Fruit fly (Drosophila melanogaster) whole organism, embryonic: ENCODE results near the gene Chro.
A peak's percentile ranks its signal among the peaks of the same experiment; 100 is the strongest.

ENCODE experiments used
- Blimp-1 ChIP-seq: fragments of 200-800 bp; sonication (Bioruptor generic); optimal IDR thresholded peaks from 3 replicates; lab custom pipeline; 2018; ENCODE audit warnings: missing biosample characterization, missing genetic modification characterization, mild to moderate bottlenecking, moderate library complexity, missing genetic modification reagents
- CG10462 ChIP-seq: fragments of 200-800 bp; sonication (Bioruptor generic); optimal IDR thresholded peaks from 2 replicates; lab custom pipeline; 2016; ENCODE audit warnings: missing biosample characterization, missing genetic modification characterization
- CG11398 ChIP-seq: fragments of 200-800 bp; sonication (Bioruptor generic); optimal IDR thresholded peaks from 2 replicates; lab custom pipeline; 2016; ENCODE audit warnings: missing biosample characterization, missing genetic modification characterization
- CG11695 ChIP-seq: fragments of 200-800 bp; sonication (Bioruptor generic); IDR thresholded peaks from 3 replicates; pipeline ENCODE4 v1.3.6; 2022; ENCODE audit warnings: missing biosample characterization, missing genetic modification characterization
- CG12744 ChIP-seq: fragments of 200-800 bp; sonication (Bioruptor generic); optimal IDR thresholded peaks from 2 replicates; lab custom pipeline; 2016; ENCODE audit warnings: missing biosample characterization, missing genetic modification characterization
- CG12769 ChIP-seq: fragments of 200-800 bp; sonication (Bioruptor generic); optimal IDR thresholded peaks from 2 replicates; lab custom pipeline; 2019; ENCODE audit warnings: missing biosample characterization, mild to moderate bottlenecking, missing genetic modification characterization, moderate library complexity
- CG13624 ChIP-seq: fragments of 200-800 bp; sonication (Bioruptor generic); optimal IDR thresholded peaks from 2 replicates; lab custom pipeline; 2016; ENCODE audit warnings: missing biosample characterization, missing genetic modification characterization
- CG14860 ChIP-seq: fragments of 200-800 bp; sonication (Bioruptor generic); IDR thresholded peaks from 3 replicates; pipeline ENCODE4 v1.3.6; 2022; ENCODE audit warnings: missing biosample characterization, missing genetic modification characterization; ENCODE audit not compliant: partially characterized antibody
- CG1529 ChIP-seq: fragments of 200-800 bp; sonication (Bioruptor generic); optimal IDR thresholded peaks from 3 replicates; lab custom pipeline; 2018; ENCODE audit warnings: missing biosample characterization, missing genetic modification characterization
- CG16863 ChIP-seq: fragments of 200-800 bp; sonication (Bioruptor generic); optimal IDR thresholded peaks from 3 replicates; lab custom pipeline; 2016; ENCODE audit warnings: missing biosample characterization, missing genetic modification characterization
- CG17802 ChIP-seq: fragments of 200-800 bp; sonication (Bioruptor generic); optimal IDR thresholded peaks from 2 replicates; lab custom pipeline; 2018; ENCODE audit warnings: missing biosample characterization, mild to moderate bottlenecking, missing genetic modification characterization, moderate library complexity
- CG17829 ChIP-seq: fragments of 200-800 bp; optimal IDR thresholded peaks from 2 replicates; lab custom pipeline; 2019; ENCODE audit warnings: missing biosample characterization, mild to moderate bottlenecking, missing genetic modification characterization, moderate library complexity
- CG2199 ChIP-seq: fragments of 200-800 bp; sonication (Bioruptor generic); IDR thresholded peaks from 3 replicates; pipeline ENCODE4 v1.3.6; 2022; ENCODE audit warnings: missing biosample characterization, missing genetic modification characterization
- CG31388 ChIP-seq: fragments of 200-800 bp; sonication (Bioruptor generic); optimal IDR thresholded peaks from 2 replicates; lab custom pipeline; 2016; ENCODE audit warnings: missing biosample characterization, missing genetic modification characterization
- CG3163 ChIP-seq: fragments of 200-800 bp; sonication (Bioruptor generic); optimal IDR thresholded peaks from 3 replicates; lab custom pipeline; 2016; ENCODE audit warnings: missing biosample characterization, missing genetic modification characterization
- CG33557 ChIP-seq: fragments of 200-800 bp; sonication (Bioruptor generic); optimal IDR thresholded peaks from 2 replicates; lab custom pipeline; 2019; ENCODE audit warnings: missing biosample characterization, mild to moderate bottlenecking, missing genetic modification characterization, moderate library complexity
- CG34224 ChIP-seq: fragments of 200-800 bp; sonication (Bioruptor generic); IDR thresholded peaks from 3 replicates; pipeline ENCODE4 v1.3.6; 2022; ENCODE audit warnings: missing biosample characterization, missing genetic modification characterization; ENCODE audit not compliant: partially characterized antibody
- CG4707 ChIP-seq: fragments of 200-800 bp; sonication (Bioruptor generic); optimal IDR thresholded peaks from 2 replicates; lab custom pipeline; 2018; ENCODE audit warnings: missing biosample characterization, mild to moderate bottlenecking, missing genetic modification characterization, moderate library complexity
- CG5180 ChIP-seq: fragments of 200-800 bp; sonication (Bioruptor generic); optimal IDR thresholded peaks from 3 replicates; lab custom pipeline; 2017; ENCODE audit warnings: missing biosample characterization, missing genetic modification characterization, mild to moderate bottlenecking, moderate library complexity, missing genetic modification reagents
- CG5245 ChIP-seq: fragments of 200-800 bp; sonication (Bioruptor generic); optimal IDR thresholded peaks from 3 replicates; lab custom pipeline; 2016; ENCODE audit warnings: missing biosample characterization, missing genetic modification characterization
- CG6765 ChIP-seq: fragments of 200-800 bp; sonication (Bioruptor generic); optimal IDR thresholded peaks from 3 replicates; lab custom pipeline; 2017; ENCODE audit warnings: missing biosample characterization, mild to moderate bottlenecking, missing genetic modification characterization
- CG7928 ChIP-seq: fragments of 200-800 bp; sonication (Bioruptor generic); optimal IDR thresholded peaks from 2 replicates; lab custom pipeline; 2017; ENCODE audit warnings: missing biosample characterization, mild to moderate bottlenecking, missing genetic modification characterization
- CG9437 ChIP-seq: fragments of 200-800 bp; sonication (Bioruptor generic); optimal IDR thresholded peaks from 2 replicates; lab custom pipeline; 2018; ENCODE audit warnings: missing biosample characterization, mild to moderate bottlenecking, missing genetic modification characterization
- CG9609 ChIP-seq: fragments of 200-800 bp; sonication (Bioruptor generic); optimal IDR thresholded peaks from 3 replicates; lab custom pipeline; 2016; ENCODE audit warnings: missing biosample characterization, missing genetic modification characterization
- D ChIP-seq, 2 experiments: fragments of 200-800 bp in 1 of 2; fragments of >200 bp in 1 of 2; sonication (Bioruptor generic) in 1 of 2; optimal IDR thresholded peaks; 2 replicates in 1 of 2; 3 replicates in 1 of 2; lab custom pipeline; 2017; ENCODE audit warnings: mild to moderate bottlenecking in 1 of 2, missing biosample characterization in 1 of 2, missing genetic modification characterization in 1 of 2, missing genetic modification reagents in 1 of 2
- D19A ChIP-seq: fragments of 200-800 bp; optimal IDR thresholded peaks from 3 replicates; lab custom pipeline; 2019; ENCODE audit warnings: missing biosample characterization, mild to moderate bottlenecking, missing genetic modification characterization, moderate library complexity
- ERR ChIP-seq: fragments of 200-800 bp; sonication (Bioruptor generic); optimal IDR thresholded peaks from 2 replicates; lab custom pipeline; 2016; ENCODE audit warnings: missing biosample characterization, missing genetic modification characterization
- Ets65A ChIP-seq: fragments of 200-800 bp; sonication (Bioruptor generic); peaks from one replicate; lab custom pipeline; 2016; ENCODE audit warnings: missing biosample characterization, missing genetic modification characterization
- Jarid2 ChIP-seq: fragments of 200-800 bp; sonication (Bioruptor generic); optimal IDR thresholded peaks from 3 replicates; lab custom pipeline; 2017; ENCODE audit warnings: mild to moderate bottlenecking, missing biosample characterization, missing genetic modification reagents, missing genetic modification characterization
- Lim3 ChIP-seq: fragments of 200-800 bp; sonication (Bioruptor generic); IDR thresholded peaks from 2 replicates; pipeline ENCODE4 v1.3.6; 2022; ENCODE audit warnings: missing biosample characterization, missing genetic modification characterization
- NfI ChIP-seq: fragments of 200-800 bp; sonication (Bioruptor generic); optimal IDR thresholded peaks from 3 replicates; lab custom pipeline; 2018; ENCODE audit warnings: missing biosample characterization, mild to moderate bottlenecking, missing genetic modification characterization, moderate library complexity
- Opbp ChIP-seq: fragments of 200-800 bp; sonication (Bioruptor generic); IDR thresholded peaks from 3 replicates; pipeline ENCODE4 v1.3.6; 2022; ENCODE audit warnings: missing biosample characterization, missing genetic modification characterization; ENCODE audit not compliant: partially characterized antibody
- Pdp1 ChIP-seq, 2 experiments: fragments of 200-800 bp; sonication (Bioruptor generic); optimal IDR thresholded peaks; 3 replicates each; lab custom pipeline; 2016; ENCODE audit warnings: missing biosample characterization in 2 of 2, missing genetic modification characterization in 2 of 2, mild to moderate bottlenecking in 1 of 2, moderate library complexity in 1 of 2
- Sry-δ ChIP-seq: fragments of 200-800 bp; sonication (Bioruptor generic); optimal IDR thresholded peaks from 2 replicates; lab custom pipeline; 2016; ENCODE audit warnings: missing biosample characterization, missing genetic modification characterization
- Vsx1 ChIP-seq: fragments of 200-800 bp; sonication (Bioruptor generic); optimal IDR thresholded peaks from 2 replicates; lab custom pipeline; 2017; ENCODE audit warnings: missing biosample characterization, mild to moderate bottlenecking, missing genetic modification characterization, missing genetic modification reagents
- br ChIP-seq: fragments of >200 bp; optimal IDR thresholded peaks from 2 replicates; lab custom pipeline; 2017
- corto ChIP-seq: fragments of 200-800 bp; sonication (Bioruptor generic); optimal IDR thresholded peaks from 2 replicates; lab custom pipeline; 2016; ENCODE audit warnings: missing biosample characterization, mild to moderate bottlenecking, missing genetic modification characterization, moderate library complexity
- crol ChIP-seq: fragments of 200-800 bp; sonication (Bioruptor generic); IDR thresholded peaks from 2 replicates; pipeline ENCODE4 v1.3.6; 2022; ENCODE audit warnings: missing biosample characterization, missing genetic modification characterization
- eve ChIP-seq, 2 experiments: fragments of >200 bp; optimal IDR thresholded peaks; 2 replicates each; lab custom pipeline; 2017; ENCODE audit warnings: missing biosample characterization in 2 of 2, missing genetic modification characterization in 2 of 2
- ewg ChIP-seq: fragments of 200-800 bp; sonication (Bioruptor generic); optimal IDR thresholded peaks from 3 replicates; lab custom pipeline; 2017; ENCODE audit warnings: mild to moderate bottlenecking, missing biosample characterization, missing genetic modification reagents, missing genetic modification characterization
- ftz-f1 ChIP-seq: fragments of 200-800 bp; sonication (Bioruptor generic); optimal IDR thresholded peaks from 2 replicates; lab custom pipeline; 2016; ENCODE audit warnings: missing biosample characterization, missing genetic modification characterization
- gcm2 ChIP-seq: fragments of 200-800 bp; sonication (Bioruptor generic); optimal IDR thresholded peaks from 2 replicates; lab custom pipeline; 2016; ENCODE audit warnings: missing biosample characterization, missing genetic modification characterization
- jigr1 ChIP-seq: fragments of 200-800 bp; sonication (Bioruptor generic); IDR thresholded peaks from 3 replicates; pipeline ENCODE4 v1.3.6; 2022; ENCODE audit warnings: missing biosample characterization, missing genetic modification characterization
- klu ChIP-seq: fragments of 200-800 bp; sonication (Bioruptor generic); IDR thresholded peaks from 2 replicates; pipeline ENCODE4 v1.3.6; 2022; ENCODE audit warnings: missing biosample characterization, missing genetic modification characterization
- pfk ChIP-seq: fragments of 200-800 bp; sonication (Bioruptor generic); optimal IDR thresholded peaks from 2 replicates; lab custom pipeline; 2018; ENCODE audit warnings: missing biosample characterization, mild to moderate bottlenecking, missing genetic modification characterization, moderate library complexity
- phol ChIP-seq: fragments of 200-800 bp; sonication (Bioruptor generic); optimal IDR thresholded peaks from 3 replicates; lab custom pipeline; 2018; ENCODE audit warnings: missing biosample characterization, mild to moderate bottlenecking, missing genetic modification characterization, moderate library complexity
- rib ChIP-seq: fragments of 200-800 bp; sonication (Bioruptor generic); IDR thresholded peaks from 2 replicates; pipeline ENCODE4 v1.3.6; 2022; ENCODE audit warnings: missing biosample characterization, missing genetic modification characterization
- sima ChIP-seq: fragments of 200-800 bp; sonication (Bioruptor generic); optimal IDR thresholded peaks from 2 replicates; lab custom pipeline; 2016; ENCODE audit warnings: missing biosample characterization, missing genetic modification characterization
- tx ChIP-seq: fragments of 200-800 bp; sonication (Bioruptor generic); optimal IDR thresholded peaks from 2 replicates; lab custom pipeline; 2016; ENCODE audit warnings: missing biosample characterization, missing genetic modification characterization
- usp ChIP-seq: fragments of >200 bp; optimal IDR thresholded peaks from 2 replicates; lab custom pipeline; 2017; ENCODE audit warnings: missing biosample characterization, missing genetic modification characterization
- wdn ChIP-seq: fragments of 200-800 bp; sonication (Bioruptor generic); IDR thresholded peaks from 2 replicates; pipeline ENCODE4 v1.3.6; 2022; ENCODE audit warnings: missing biosample characterization, missing genetic modification characterization

Gene Chro

DNA sequence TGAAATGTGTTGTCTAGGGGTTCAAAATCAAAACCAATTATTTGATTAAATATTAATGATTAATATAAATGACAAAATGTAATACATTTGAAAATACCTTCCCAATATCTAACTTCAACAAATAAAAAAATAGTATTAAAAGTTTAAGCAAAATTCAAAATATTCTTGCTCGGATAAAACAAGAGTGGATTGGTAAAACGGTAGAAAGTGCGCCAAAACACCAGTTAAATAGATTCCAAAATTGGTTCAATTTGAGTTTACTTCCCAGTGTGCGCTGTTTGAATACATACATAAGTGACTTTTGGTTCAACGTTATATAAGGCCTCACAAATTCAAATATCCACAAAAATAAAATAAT, 13.7 kb downstream of the Chro start (continued):
- peak; percentile 54 for TF ChIP-seq corto (GFP tag; lab: Kevin White, UChicago)
- TF ChIP-seq CG13624 (GFP tag; lab: Kevin White, UChicago) = no peak
- peak; percentile 73 for TF ChIP-seq phol (tag; lab: Kevin White, UChicago)
- TF ChIP-seq Vsx1 = peak; percentile 72
- TF ChIP-seq CG33557 (GFP tag; lab: Kevin White, UChicago) = no peak
- peak; percentile 35 for TF ChIP-seq CG5245
- TF ChIP-seq br = no peak
- peak; percentile 25 for TF ChIP-seq ewg
- TF ChIP-seq CG31388 (GFP tag; lab: Kevin White, UChicago) = no peak
- TF ChIP-seq crol = no peak
- peak; percentile 44 for TF ChIP-seq wdn (GFP tag; lab: Robert Waterston, UW)
- TF ChIP-seq D (optimal IDR thresholded peaks at IDR 0.05; lab: Kevin White, UChicago) = no peak
- peak; percentile 29 for TF ChIP-seq D (GFP tag; optimal IDR thresholded peaks at IDR 0.05; lab: Kevin White, UChicago)
- 0 out of 2 replicates have a peak, but pooled peaks have one; percentile 18 for TF ChIP-seq klu (GFP tag; lab: Robert Waterston, UW)
- peak; percentile 67 for TF ChIP-seq D19A (tag; lab: Kevin White, UChicago)
- no peak for TF ChIP-seq Jarid2 (GFP tag; lab: Kevin White, UChicago)
- TF ChIP-seq CG9437 = peak; percentile 65
- no peak for TF ChIP-seq ERR
- no peak for TF ChIP-seq ftz-f1
- TF ChIP-seq CG3163 (GFP tag; lab: Kevin White, UChicago) = no peak
- TF ChIP-seq CG9609 (GFP tag; lab: Kevin White, UChicago) = no peak
- TF ChIP-seq CG6765 (GFP tag; lab: Kevin White, UChicago) = peak; percentile 4
- TF ChIP-seq Sry-δ (GFP tag; lab: Kevin White, UChicago) = no peak
- TF ChIP-seq CG17802 = no peak
- TF ChIP-seq Blimp-1 (GFP tag; lab: Kevin White, UChicago) = peak; percentile 51
- TF ChIP-seq CG34224 (GFP tag; lab: Robert Waterston, UW) = no peak
- TF ChIP-seq Opbp (GFP tag; lab: Robert Waterston, UW) = no peak
- peak; percentile 27 for TF ChIP-seq CG16863 (GFP tag; lab: Kevin White, UChicago)
- no peak for TF ChIP-seq tx
- peak; percentile 11 for TF ChIP-seq CG12744 (GFP tag; lab: Kevin White, UChicago)
- no peak for TF ChIP-seq pfk (GFP tag; lab: Kevin White, UChicago)
- TF ChIP-seq CG11398 = no peak
- peak; percentile 68 for TF ChIP-seq NfI
- no peak for TF ChIP-seq Ets65A (GFP tag; lab: Kevin White, UChicago)
- peak; percentile 46 for TF ChIP-seq CG7928 (GFP tag; lab: Kevin White, UChicago)
- no peak for TF ChIP-seq usp (GFP tag; lab: Kevin White, UChicago)
- no peak for TF ChIP-seq eve (GFP tag; optimal IDR thresholded peaks at IDR 0.05; lab: Kevin White, UChicago)
- peak; percentile 31 to 78 for TF ChIP-seq Pdp1 (GFP tag; optimal IDR thresholded peaks at IDR 0.05; lab: Kevin White, UChicago)
- TF ChIP-seq CG14860 (GFP tag; lab: Robert Waterston, UW) = 0 out of 3 replicates have a peak, but pooled peaks have one; percentile 14
- TF ChIP-seq CG1529 (GFP tag; lab: Kevin White, UChicago) = peak; percentile 27
- TF ChIP-seq gcm2 = no peak
- TF ChIP-seq sima (GFP tag; lab: Kevin White, UChicago) = no peak
- peak; percentile 83 for TF ChIP-seq CG11695 (GFP tag; lab: Robert Waterston, UW)
- peak; percentile 79 for TF ChIP-seq CG17829 (tag; lab: Kevin White, UChicago)
- peak; percentile 43; the same call in 1 of the 2 replicates for TF ChIP-seq rib
- no peak for TF ChIP-seq Lim3 (GFP tag; lab: Robert Waterston, UW)
- no peak for TF ChIP-seq CG2199 (GFP tag; lab: Robert Waterston, UW)
- peak; percentile 50 for TF ChIP-seq CG5180 (GFP tag; lab: Kevin White, UChicago)
- TF ChIP-seq CG4707 (GFP tag; lab: Kevin White, UChicago) = peak; percentile 30
- peak; percentile 17 for TF ChIP-seq CG10462 (GFP tag; lab: Kevin White, UChicago)
- TF ChIP-seq CG12769 = no peak
- no peak for TF ChIP-seq jigr1
